Fruit fly (Drosophila melanogaster) whole organism, wandering third instar larva: ENCODE measurements around the gene ppk10.

Source experiments
- Hr83 ChIP-seq: fragments of 200-300 bp; sonication (Bioruptor generic); optimal IDR thresholded peaks from 2 replicates; lab custom pipeline; 2016; ENCODE audit warnings: missing biosample characterization, mild to moderate bottlenecking, missing genetic modification characterization, moderate library complexity; ENCODE audit not compliant: poor library complexity, severe bottlenecking
- Jra ChIP-seq: sonication (Bioruptor generic); optimal IDR thresholded peaks from 2 replicates; lab custom pipeline; 2016; ENCODE audit warnings: missing biosample characterization, missing genetic modification characterization
- Mio ChIP-seq: sonication (Bioruptor generic); optimal IDR thresholded peaks from 2 replicates; lab custom pipeline; 2016; ENCODE audit warnings: missing biosample characterization, missing genetic modification characterization
- OdsH ChIP-seq: fragments of 200-800 bp; sonication (Bioruptor generic); optimal IDR thresholded peaks from 2 replicates; lab custom pipeline; 2016; ENCODE audit warnings: missing biosample characterization, mild to moderate bottlenecking, missing genetic modification characterization
- Sp1 ChIP-seq: fragments of 200-800 bp; sonication (Bioruptor generic); optimal IDR thresholded peaks from 3 replicates; lab custom pipeline; 2019; ENCODE audit warnings: missing biosample characterization, mild to moderate bottlenecking, missing genetic modification characterization, moderate library complexity
- dsf ChIP-seq: sonication (Bioruptor generic); optimal IDR thresholded peaks from 2 replicates; lab custom pipeline; 2016; ENCODE audit warnings: missing biosample characterization, missing genetic modification characterization, borderline replicate concordance
- h ChIP-seq: fragments of 200-800 bp; sonication (Bioruptor generic); optimal IDR thresholded peaks from 3 replicates; lab custom pipeline; 2016; ENCODE audit warnings: missing biosample characterization, mild to moderate bottlenecking, missing genetic modification characterization
- psq ChIP-seq: fragments of 200-800 bp; sonication (Bioruptor generic); optimal IDR thresholded peaks from 3 replicates; lab custom pipeline; 2017; ENCODE audit warnings: missing biosample characterization, mild to moderate bottlenecking, missing genetic modification characterization, moderate library complexity
- usp ChIP-seq: fragments of >200 bp; optimal IDR thresholded peaks from 2 replicates; lab custom pipeline; 2017; ENCODE audit warnings: missing biosample characterization, missing genetic modification characterization

- no peak for TF ChIP-seq Jra
- no peak for TF ChIP-seq dsf (GFP tag; lab: Kevin White, UChicago)
- TF ChIP-seq Sp1 (GFP tag; lab: Kevin White, UChicago) = no peak
- no peak for TF ChIP-seq Hr83
- no peak for TF ChIP-seq usp
- TF ChIP-seq Mio (GFP tag; lab: Kevin White, UChicago) = no peak
- no peak for TF ChIP-seq h (GFP tag; lab: Kevin White, UChicago)
- TF ChIP-seq OdsH (GFP tag; lab: Kevin White, UChicago) = no peak
- TF ChIP-seq psq = no peak
Observed at dm6 chr2L:10442048-10442790, 10.0 kb downstream of the ppk10 start, which contains the start of gene loh.
